Fruit fly (Drosophila melanogaster): ENCODE measurements around the gene Chd1.

The Chd1 gene

dm6 chr2L:3005483-3005882, 18.0 kb upstream of the Chd1 start:
- TF ChIP-seq EcR (GFP tag; optimal IDR thresholded peaks at IDR 0.05) (no peak), Dll (optimal IDR thresholded peaks at IDR 0.05) (no peak), psq (optimal IDR thresholded peaks at IDR 0.05) (no peak), usp (GFP tag; optimal IDR thresholded peaks at IDR 0.05) (no peak), CG8478 (optimal IDR thresholded peaks at IDR 0.05) (no peak), pan (optimal IDR thresholded peaks at IDR 0.05) (no peak)

dm6 chr2L:3004601-3005000, 17.1 kb upstream of the Chd1 start:
- TF ChIP-seq CG8478 (optimal IDR thresholded peaks at IDR 0.05) = no peak

- TF ChIP-seq Dll (optimal IDR thresholded peaks at IDR 0.05) (no peak), psq (optimal IDR thresholded peaks at IDR 0.05) (no peak), EcR (GFP tag; optimal IDR thresholded peaks at IDR 0.05) (no peak), CG8478 (optimal IDR thresholded peaks at IDR 0.05) (no peak), usp (GFP tag; optimal IDR thresholded peaks at IDR 0.05) (no peak), pan (optimal IDR thresholded peaks at IDR 0.05) (no peak)
These were observed 15.9 kb upstream of the Chd1 start for dm6 chr2L:3003399-3003798.

DNA sequence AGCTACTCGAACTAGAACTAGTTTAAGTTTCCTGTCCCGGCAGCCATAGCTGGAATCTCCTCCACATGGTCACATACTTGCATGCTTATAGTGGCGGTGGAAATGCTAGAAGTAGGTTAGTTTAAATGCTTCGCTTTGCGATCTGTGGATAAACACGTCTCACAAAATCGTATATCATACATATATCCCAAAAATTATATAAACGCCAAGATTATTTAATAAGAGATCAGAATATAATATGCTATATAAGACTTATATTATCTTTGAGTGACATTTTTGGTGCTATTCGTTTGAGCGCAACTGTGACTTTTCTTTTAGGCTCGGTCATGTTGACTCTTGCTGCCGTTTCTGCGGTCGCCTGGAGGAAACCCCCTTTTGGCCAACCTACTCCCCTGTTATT, 14.4 kb upstream of the Chd1 start:
- TF ChIP-seq CG8478 (optimal IDR thresholded peaks at IDR 0.05) = no peak
- TF ChIP-seq EcR (GFP tag; optimal IDR thresholded peaks at IDR 0.05) = no peak
- TF ChIP-seq pan (optimal IDR thresholded peaks at IDR 0.05) = no peak
- TF ChIP-seq usp (GFP tag; optimal IDR thresholded peaks at IDR 0.05) = no peak
- TF ChIP-seq Dll (optimal IDR thresholded peaks at IDR 0.05) = no peak
- TF ChIP-seq psq (optimal IDR thresholded peaks at IDR 0.05) = no peak

DNA sequence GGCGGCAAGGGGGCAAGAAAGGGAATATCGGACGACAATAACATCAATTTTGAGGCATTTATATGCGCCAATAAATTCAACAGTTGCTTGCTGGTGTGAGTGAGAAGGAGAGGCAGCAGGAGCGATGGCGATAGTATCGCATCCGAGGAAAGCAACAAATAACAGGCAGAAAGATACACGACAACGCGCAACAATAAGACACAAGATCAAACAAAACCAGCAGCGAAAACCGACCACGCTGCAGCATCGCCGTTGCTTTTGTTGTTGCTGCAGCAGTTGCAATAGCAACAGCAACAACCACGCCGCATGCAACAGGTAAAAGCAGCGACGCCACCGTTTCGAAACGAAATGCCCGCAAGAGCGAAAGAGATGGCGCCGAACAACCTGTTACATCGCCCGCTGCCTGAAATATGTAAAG, 13.0 kb upstream of the Chd1 start:
- TF ChIP-seq pan (optimal IDR thresholded peaks at IDR 0.05) = no peak
- TF ChIP-seq Dll (optimal IDR thresholded peaks at IDR 0.05) = no peak
- TF ChIP-seq CG8478 (optimal IDR thresholded peaks at IDR 0.05) = no peak
- TF ChIP-seq psq (optimal IDR thresholded peaks at IDR 0.05) = no peak
- no peak for TF ChIP-seq EcR (GFP tag; optimal IDR thresholded peaks at IDR 0.05)
- TF ChIP-seq usp (GFP tag; optimal IDR thresholded peaks at IDR 0.05) = no peak

- no peak for TF ChIP-seq EcR (GFP tag; optimal IDR thresholded peaks at IDR 0.05)
- no peak for TF ChIP-seq Dll (optimal IDR thresholded peaks at IDR 0.05)
- no peak for TF ChIP-seq psq (optimal IDR thresholded peaks at IDR 0.05)
- TF ChIP-seq usp (GFP tag; optimal IDR thresholded peaks at IDR 0.05) = no peak
- no peak for TF ChIP-seq pan (optimal IDR thresholded peaks at IDR 0.05)
- no peak for TF ChIP-seq CG8478 (optimal IDR thresholded peaks at IDR 0.05)
These were observed 12.1 kb upstream of the Chd1 start for dm6 chr2L:2999609-3000008.

- no peak for TF ChIP-seq psq (optimal IDR thresholded peaks at IDR 0.05)
- no peak for TF ChIP-seq CG8478 (optimal IDR thresholded peaks at IDR 0.05)
- no peak for TF ChIP-seq pan (optimal IDR thresholded peaks at IDR 0.05)
- TF ChIP-seq EcR (GFP tag; optimal IDR thresholded peaks at IDR 0.05) = no peak
- TF ChIP-seq Dll (optimal IDR thresholded peaks at IDR 0.05) = no peak
- no peak for TF ChIP-seq usp (GFP tag; optimal IDR thresholded peaks at IDR 0.05)
These were observed 11.6 kb upstream of the Chd1 start, which contains the start of gene Ccdc85 for dm6 chr2L:2999113-2999512. Ccdc85 (plus strand) TSS chr2L:2999286.

- TF ChIP-seq pan (optimal IDR thresholded peaks at IDR 0.05) (no peak), EcR (GFP tag; optimal IDR thresholded peaks at IDR 0.05) (no peak), psq (optimal IDR thresholded peaks at IDR 0.05) (no peak), CG8478 (optimal IDR thresholded peaks at IDR 0.05) (no peak), Dll (optimal IDR thresholded peaks at IDR 0.05) (no peak), usp (GFP tag; optimal IDR thresholded peaks at IDR 0.05) (no peak)
These were observed 6.2 kb upstream of the Chd1 start for dm6 chr2L:2993702-2994101.

DNA sequence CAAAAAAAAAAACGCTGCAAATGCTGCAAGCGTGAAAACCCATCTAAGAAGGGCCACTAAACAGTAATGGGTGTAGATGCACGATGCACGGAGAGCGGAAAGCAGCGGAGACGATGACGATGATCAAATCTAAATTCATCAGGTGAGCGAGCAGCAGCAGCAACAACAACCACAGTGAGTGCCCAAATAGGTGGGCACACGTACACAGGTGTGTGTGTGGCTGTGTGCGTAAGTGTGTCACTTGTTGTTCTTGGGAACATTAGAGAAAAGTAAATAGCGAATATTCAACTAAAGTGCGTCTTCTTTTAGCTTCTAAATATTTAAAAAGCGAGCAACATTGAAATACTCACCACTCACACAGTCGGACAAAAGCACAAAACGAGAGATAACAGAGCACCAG, 5.7 kb upstream of the Chd1 start:
- TF ChIP-seq CG8478 (optimal IDR thresholded peaks at IDR 0.05) = peak; percentile 11
- no peak for TF ChIP-seq psq (optimal IDR thresholded peaks at IDR 0.05)

DNA sequence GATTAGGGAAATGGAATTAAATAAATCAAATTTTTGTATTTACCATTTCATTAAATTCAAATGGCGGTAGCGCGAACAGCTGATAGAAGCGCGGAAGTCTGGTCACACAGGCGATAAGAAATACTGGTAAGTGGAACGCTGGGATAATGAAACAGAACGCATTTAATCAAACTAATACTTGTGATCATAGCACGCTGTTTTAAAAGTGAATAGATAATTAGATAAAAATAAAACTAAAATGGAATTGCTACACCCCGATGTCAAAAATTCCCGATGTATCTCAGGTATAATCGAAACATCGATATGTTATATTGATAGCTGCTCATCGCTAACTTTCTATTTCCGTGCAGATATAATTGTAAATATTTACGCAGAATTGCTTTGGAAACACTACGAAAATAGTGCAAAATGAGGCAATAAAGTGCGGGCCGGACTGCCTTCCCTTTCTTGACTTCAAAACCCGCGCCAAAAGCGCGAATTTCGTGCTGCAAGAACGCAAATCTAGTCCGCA, 5.2 kb upstream of the Chd1 start, which contains the start of the genes okr and CG3558:
Gene okr, minus strand, starts transcription at position 96 of the 511 bp plus-strand sequence.
Gene CG3558, plus strand, starts transcription at position 207 of the 511 bp plus-strand sequence.
- TF ChIP-seq usp (GFP tag; optimal IDR thresholded peaks at IDR 0.05) = no peak

dm6 chr2L:2986776-2987175, 747 bp downstream of the Chd1 start:
- no peak for TF ChIP-seq EcR (GFP tag; optimal IDR thresholded peaks at IDR 0.05)
- TF ChIP-seq pan (optimal IDR thresholded peaks at IDR 0.05) = no peak
- TF ChIP-seq Dll (optimal IDR thresholded peaks at IDR 0.05) = no peak
- TF ChIP-seq psq (optimal IDR thresholded peaks at IDR 0.05) = no peak

DNA sequence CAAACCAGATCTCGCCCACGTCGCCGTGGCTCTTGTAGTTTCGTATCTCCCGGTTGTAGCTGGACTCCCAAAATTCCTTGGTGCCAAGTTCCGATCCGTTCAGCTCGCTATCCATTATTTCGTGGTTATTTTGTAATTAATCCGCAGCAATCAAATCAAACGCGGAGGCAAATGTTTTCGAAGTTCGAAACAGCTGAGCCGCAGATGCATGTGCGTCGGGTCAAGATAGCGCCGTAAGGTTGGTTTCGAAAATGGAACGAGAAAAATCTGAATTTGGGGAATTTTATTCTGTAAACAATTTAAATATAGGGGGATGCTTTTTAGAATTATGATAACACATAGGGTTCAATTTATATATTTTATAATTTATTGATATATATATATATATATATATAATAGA, 8.4 kb downstream of the Chd1 start, which contains the start of gene CG9643:
Gene CG9643, minus strand, starts transcription at position 198 of the 400 bp plus-strand sequence.
- TF ChIP-seq psq (optimal IDR thresholded peaks at IDR 0.05) (no peak), CG8478 (optimal IDR thresholded peaks at IDR 0.05) (no peak), usp (GFP tag; optimal IDR thresholded peaks at IDR 0.05) (no peak), pan (optimal IDR thresholded peaks at IDR 0.05) (no peak), EcR (GFP tag; optimal IDR thresholded peaks at IDR 0.05) (no peak), Dll (optimal IDR thresholded peaks at IDR 0.05) (no peak)

DNA sequence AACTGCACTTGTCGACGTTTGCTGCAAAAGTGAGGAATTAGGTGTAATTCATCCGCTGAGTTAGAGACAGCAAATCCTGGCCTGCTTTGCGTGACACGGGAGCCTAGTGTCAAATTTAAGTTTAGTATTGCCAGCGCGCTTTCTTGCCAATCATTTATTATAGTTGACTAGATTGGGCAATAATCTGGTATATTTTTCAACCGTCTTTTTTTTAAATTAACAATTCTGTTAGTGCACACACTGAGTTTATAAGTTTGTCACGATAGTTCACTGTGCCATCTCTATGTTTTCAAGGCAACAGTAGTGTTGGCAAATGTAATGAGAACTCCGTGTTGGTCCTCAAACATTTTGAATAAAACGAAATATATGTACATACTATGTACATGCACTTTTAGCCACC, 10.7 kb downstream of the Chd1 start, which contains the start of the genes CG9641 and CG3165:
Gene CG9641, minus strand, starts transcription at position 34 of the 400 bp plus-strand sequence.
Gene CG3165, plus strand, starts transcription at position 294 of the 400 bp plus-strand sequence.
- TF ChIP-seq usp (GFP tag; optimal IDR thresholded peaks at IDR 0.05) (no peak), Dll (optimal IDR thresholded peaks at IDR 0.05) (no peak), EcR (GFP tag; optimal IDR thresholded peaks at IDR 0.05) (no peak), psq (optimal IDR thresholded peaks at IDR 0.05) (no peak), CG8478 (optimal IDR thresholded peaks at IDR 0.05) (no peak), pan (optimal IDR thresholded peaks at IDR 0.05) (no peak)

Measured in whole organism.